Worm (Caenorhabditis elegans) whole organism, midembryonic: ENCODE data around the gene srbc-5.

Experiments used
- T22C8.4 ChIP-seq: fragments of 200-800 bp; sonication (Bioruptor generic); IDR thresholded peaks from 2 replicates; pipeline ENCODE4 v1.3.6; 2022; ENCODE audit warnings: missing genetic modification characterization, missing compliant biosample characterization
- cog-1 ChIP-seq: sonication (generic microtip); optimal IDR thresholded peaks from 2 replicates; lab custom pipeline; 2016; ENCODE audit warnings: missing genetic modification characterization, missing compliant biosample characterization
- flt-1 ChIP-seq: fragments of 200-800 bp; sonication (Bioruptor generic); IDR thresholded peaks from 2 replicates; pipeline ENCODE4 v1.3.6; 2022; ENCODE audit warnings: missing genetic modification characterization, missing compliant biosample characterization
- klf-2 ChIP-seq: fragments of 200-800 bp; sonication (Bioruptor generic); conservative IDR thresholded peaks from 2 replicates; pipeline ENCODE4 v1.3.6; 2022; ENCODE audit warnings: missing genetic modification reagents, missing genetic modification characterization, missing compliant biosample characterization
- med-1 ChIP-seq: sonication (generic microtip); optimal IDR thresholded peaks from 2 replicates; lab custom pipeline; 2017; ENCODE audit warnings: missing genetic modification characterization, mild to moderate bottlenecking, missing compliant biosample characterization, antibody characterized with exemption, missing genetic modification reagents; ENCODE audit not compliant: insufficient read depth
- ref-1 ChIP-seq: fragments of 200-800 bp; sonication (Bioruptor generic); conservative IDR thresholded peaks from 2 replicates; pipeline ENCODE4 v1.3.6; 2022; ENCODE audit warnings: missing genetic modification reagents, missing genetic modification characterization, missing compliant biosample characterization
- tab-1 ChIP-seq: fragments of 200-800 bp; sonication (Bioruptor generic); IDR thresholded peaks from 2 replicates; pipeline ENCODE4 v1.3.6; 2022; ENCODE audit warnings: missing genetic modification characterization, missing compliant biosample characterization
- ztf-23 ChIP-seq: fragments of 200-800 bp; sonication (Bioruptor generic); IDR thresholded peaks from 2 replicates; pipeline ENCODE4 v1.3.6; 2022; ENCODE audit warnings: missing genetic modification reagents, missing genetic modification characterization, missing compliant biosample characterization
- ztf-29 ChIP-seq: fragments of 200-800 bp; sonication (Bioruptor generic); IDR thresholded peaks from 2 replicates; pipeline ENCODE4 v1.3.6; 2022; ENCODE audit warnings: missing genetic modification reagents, missing genetic modification characterization, missing compliant biosample characterization

Gene srbc-5

DNA sequence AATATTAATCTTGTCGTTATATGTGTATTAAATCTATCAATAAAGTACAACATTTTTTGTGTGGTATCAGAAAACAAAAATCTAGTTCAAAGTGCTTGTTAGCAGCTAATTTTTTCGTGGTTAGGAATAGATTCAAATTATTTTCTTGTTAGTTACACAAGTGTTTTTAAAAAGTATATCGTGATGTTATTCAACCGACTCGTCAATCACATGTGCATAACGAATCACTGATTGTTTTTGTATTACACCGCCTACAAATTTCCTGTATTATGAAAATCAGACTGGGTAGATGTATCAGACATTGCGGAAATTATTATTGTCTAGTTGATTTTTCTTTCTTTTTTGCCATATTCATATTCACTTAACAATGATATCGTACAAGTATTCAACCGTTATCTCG, 22.8 kb downstream of the srbc-5 start, which contains the start of gene str-64:
str-64 (plus strand) TSS at position 301 of the 400 bp plus-strand sequence.
- TF ChIP-seq klf-2 (GFP tag; lab: Robert Waterston, UW): no peak
- no peak for TF ChIP-seq ztf-29 (GFP tag; lab: Robert Waterston, UW)
- no peak for TF ChIP-seq T22C8.4
- TF ChIP-seq ref-1 (GFP tag; lab: Robert Waterston, UW): no peak
- no peak for TF ChIP-seq cog-1 (tag; lab: Kevin White, UChicago)
- no peak for TF ChIP-seq med-1
- TF ChIP-seq ztf-23 (GFP tag; lab: Robert Waterston, UW): no peak
- TF ChIP-seq flt-1 (GFP tag; lab: Robert Waterston, UW): no peak
- no peak for TF ChIP-seq tab-1 (GFP tag; lab: Robert Waterston, UW)

DNA sequence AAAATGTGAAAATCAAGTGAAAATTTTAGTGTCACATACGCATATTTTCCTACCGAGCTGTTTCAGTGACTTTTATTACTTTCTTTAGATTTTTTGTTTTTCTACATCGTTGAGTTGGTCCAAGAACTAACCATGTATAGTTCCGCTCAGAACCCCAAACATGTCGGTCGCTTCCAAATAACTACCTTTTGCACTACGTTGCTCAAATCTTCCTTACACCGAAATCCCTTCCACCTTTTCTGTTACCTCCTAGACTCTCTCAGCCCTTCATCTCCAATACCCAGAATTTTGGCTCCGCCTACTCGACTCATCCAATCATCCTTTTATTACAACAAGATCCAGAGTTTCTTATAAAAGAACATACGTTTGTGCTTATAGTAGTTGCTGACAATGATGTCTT, 24.5 kb downstream of the srbc-5 start, which contains the start of gene F35F10.5:
F35F10.5 (plus strand) TSS at position 301 of the 400 bp plus-strand sequence.
- TF ChIP-seq ztf-23 (GFP tag; lab: Robert Waterston, UW): 0 out of 2 replicates have a peak, but pooled peaks have one; percentile 25
- no peak for TF ChIP-seq cog-1 (tag; lab: Kevin White, UChicago)

DNA sequence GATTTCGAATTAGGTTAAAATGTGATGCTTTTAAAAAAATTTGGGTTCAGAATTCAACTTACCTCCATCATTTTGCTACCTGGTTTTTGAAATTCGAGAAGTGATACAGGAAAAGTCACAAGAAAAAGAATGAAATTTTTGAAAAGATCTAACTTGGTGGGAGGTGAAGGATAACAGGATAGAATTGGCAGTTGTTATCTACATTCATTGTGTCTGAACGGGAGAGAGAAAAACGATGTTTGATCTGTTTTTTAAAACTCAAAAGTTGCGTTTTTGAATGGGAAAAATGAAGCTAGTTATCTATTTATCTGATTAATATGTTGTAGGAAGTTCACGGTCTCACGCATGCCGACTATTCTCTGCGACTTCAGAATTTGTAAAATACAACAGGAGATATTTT, 27.2 kb downstream of the srbc-5 start, which contains the start of gene F35F10.7:
F35F10.7 (minus strand) TSS at position 101 of the 400 bp plus-strand sequence.
- no peak for TF ChIP-seq tab-1 (GFP tag; lab: Robert Waterston, UW)
- no peak for TF ChIP-seq ref-1 (GFP tag; lab: Robert Waterston, UW)
- TF ChIP-seq flt-1 (GFP tag; lab: Robert Waterston, UW): no peak
- no peak for TF ChIP-seq T22C8.4
- no peak for TF ChIP-seq klf-2 (GFP tag; lab: Robert Waterston, UW)
- no peak for TF ChIP-seq ztf-29 (GFP tag; lab: Robert Waterston, UW)
- no peak for TF ChIP-seq cog-1 (tag; lab: Kevin White, UChicago)
- no peak for TF ChIP-seq med-1

DNA sequence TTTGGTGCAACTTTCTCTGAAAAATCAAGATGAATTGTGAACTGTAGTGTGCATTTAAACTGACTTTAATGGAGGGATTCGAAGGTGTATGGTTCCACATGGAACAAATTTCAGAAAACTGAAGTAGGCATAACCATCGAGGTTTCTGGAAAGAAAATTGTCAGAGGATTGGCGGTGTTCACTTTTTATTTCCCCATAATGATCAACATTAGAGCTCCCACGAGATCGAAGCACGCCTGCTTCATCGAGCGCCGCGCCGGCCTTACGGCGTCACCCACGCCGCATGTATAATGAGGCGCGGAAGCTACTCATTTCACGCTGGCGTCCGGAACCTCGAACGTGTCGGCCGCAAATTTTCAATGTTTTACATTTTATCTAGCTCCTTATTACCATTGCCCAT, 28.0 kb downstream of the srbc-5 start:
- TF ChIP-seq ref-1 (GFP tag; lab: Robert Waterston, UW) (no peak), cog-1 (tag; lab: Kevin White, UChicago) (no peak), ztf-29 (GFP tag; lab: Robert Waterston, UW) (no peak), klf-2 (GFP tag; lab: Robert Waterston, UW) (no peak), flt-1 (GFP tag; lab: Robert Waterston, UW) (no peak), ztf-23 (GFP tag; lab: Robert Waterston, UW) (no peak), med-1 (no peak), T22C8.4 (no peak), tab-1 (GFP tag; lab: Robert Waterston, UW) (no peak)

DNA sequence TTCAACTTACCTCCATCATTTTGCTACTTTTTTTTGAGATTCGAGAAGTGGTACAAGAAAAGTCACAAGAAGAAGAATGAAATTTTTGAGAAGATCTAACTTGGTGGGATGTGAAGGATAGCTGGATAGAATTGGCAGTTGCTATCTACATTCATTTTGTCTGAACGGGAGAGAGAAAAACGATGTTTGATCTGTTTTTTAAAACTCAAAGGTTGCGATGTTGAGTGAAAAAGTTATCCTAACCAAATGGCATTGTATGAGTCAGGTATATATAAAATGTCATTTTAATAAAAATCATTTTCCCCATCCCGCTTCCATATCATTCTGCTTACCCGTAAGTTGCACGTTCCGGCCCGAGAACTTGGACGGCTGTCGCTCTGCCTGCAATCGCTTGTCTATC, 29.1 kb downstream of the srbc-5 start, which contains the start of gene F35F10.6:
F35F10.6 (minus strand) TSS at position 101 of the 400 bp plus-strand sequence.
- TF ChIP-seq T22C8.4: no peak
- TF ChIP-seq klf-2 (GFP tag; lab: Robert Waterston, UW): no peak
- no peak for TF ChIP-seq ref-1 (GFP tag; lab: Robert Waterston, UW)
- TF ChIP-seq ztf-29 (GFP tag; lab: Robert Waterston, UW): no peak
- no peak for TF ChIP-seq med-1
- TF ChIP-seq ztf-23 (GFP tag; lab: Robert Waterston, UW): no peak
- no peak for TF ChIP-seq tab-1 (GFP tag; lab: Robert Waterston, UW)
- no peak for TF ChIP-seq cog-1 (tag; lab: Kevin White, UChicago)
- TF ChIP-seq flt-1 (GFP tag; lab: Robert Waterston, UW): no peak

DNA sequence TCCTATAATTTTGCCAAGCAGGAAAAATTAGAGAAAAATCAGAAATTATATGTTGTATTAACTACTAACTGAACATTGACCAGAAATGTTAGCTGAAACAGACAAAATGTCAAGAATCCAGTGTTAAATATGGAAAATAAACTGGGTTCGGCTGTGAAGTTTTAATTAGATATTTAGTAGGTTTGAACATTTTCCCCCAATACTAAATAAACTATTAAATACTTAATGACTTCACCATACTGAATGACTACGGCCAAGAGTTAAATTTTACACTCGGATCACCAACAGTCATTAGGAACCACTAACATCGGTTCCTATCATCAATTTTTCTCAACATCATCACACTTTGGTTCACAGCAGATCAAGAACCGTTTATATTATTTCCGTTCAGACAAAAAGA, 35.2 kb downstream of the srbc-5 start:
- TF ChIP-seq T22C8.4: no peak
- no peak for TF ChIP-seq klf-2 (GFP tag; lab: Robert Waterston, UW)
- TF ChIP-seq ztf-29 (GFP tag; lab: Robert Waterston, UW): no peak
- no peak for TF ChIP-seq med-1

DNA sequence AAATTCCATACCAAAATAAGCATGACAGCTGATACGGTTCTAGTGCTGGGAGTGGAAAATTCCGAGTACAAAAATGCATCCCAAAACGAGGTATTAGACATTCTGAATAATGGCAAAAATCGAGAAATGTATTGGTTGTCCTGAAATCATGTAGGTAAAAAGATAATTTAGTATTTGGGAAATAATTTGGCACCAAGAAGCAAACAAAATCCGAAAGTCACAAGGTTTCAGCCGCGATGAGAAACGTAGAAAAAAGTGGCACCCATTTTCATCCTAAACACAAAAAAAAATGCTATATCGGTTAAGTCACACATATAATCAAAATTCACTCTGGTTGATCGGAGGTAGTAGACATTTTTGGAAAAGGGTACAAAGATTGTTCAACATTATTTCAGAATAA, 37.6 kb downstream of the srbc-5 start, which contains the start of gene srx-122:
srx-122 (minus strand) TSS at position 101 of the 400 bp plus-strand sequence.
- TF ChIP-seq T22C8.4 (no peak), cog-1 (tag; lab: Kevin White, UChicago) (no peak), ztf-23 (GFP tag; lab: Robert Waterston, UW) (no peak), ref-1 (GFP tag; lab: Robert Waterston, UW) (no peak), klf-2 (GFP tag; lab: Robert Waterston, UW) (no peak), med-1 (no peak), tab-1 (GFP tag; lab: Robert Waterston, UW) (no peak)

DNA sequence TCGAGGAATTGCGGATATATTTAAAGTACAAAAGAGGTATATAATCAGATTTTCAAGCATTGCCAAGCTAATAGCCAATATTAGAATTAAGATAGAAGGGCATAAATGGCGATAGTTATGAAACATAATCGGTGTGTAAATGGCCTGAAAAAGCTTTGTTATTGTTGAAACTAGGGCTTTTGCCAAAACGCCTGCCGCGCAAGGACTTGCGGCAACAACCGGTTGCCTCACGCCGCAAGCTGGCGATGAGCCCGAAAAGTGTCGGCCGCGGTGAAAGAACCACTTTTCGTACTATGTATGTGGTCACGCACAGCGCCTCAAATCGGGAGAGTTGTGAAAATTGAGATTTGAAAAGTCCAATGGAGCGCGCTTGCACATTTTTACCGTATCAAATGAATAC, 39.3 kb downstream of the srbc-5 start:
- TF ChIP-seq med-1 (no peak), T22C8.4 (no peak), flt-1 (GFP tag; lab: Robert Waterston, UW) (no peak), tab-1 (GFP tag; lab: Robert Waterston, UW) (no peak), cog-1 (tag; lab: Kevin White, UChicago) (no peak), ref-1 (GFP tag; lab: Robert Waterston, UW) (no peak), ztf-23 (GFP tag; lab: Robert Waterston, UW) (no peak), ztf-29 (GFP tag; lab: Robert Waterston, UW) (no peak), klf-2 (GFP tag; lab: Robert Waterston, UW) (no peak)

DNA sequence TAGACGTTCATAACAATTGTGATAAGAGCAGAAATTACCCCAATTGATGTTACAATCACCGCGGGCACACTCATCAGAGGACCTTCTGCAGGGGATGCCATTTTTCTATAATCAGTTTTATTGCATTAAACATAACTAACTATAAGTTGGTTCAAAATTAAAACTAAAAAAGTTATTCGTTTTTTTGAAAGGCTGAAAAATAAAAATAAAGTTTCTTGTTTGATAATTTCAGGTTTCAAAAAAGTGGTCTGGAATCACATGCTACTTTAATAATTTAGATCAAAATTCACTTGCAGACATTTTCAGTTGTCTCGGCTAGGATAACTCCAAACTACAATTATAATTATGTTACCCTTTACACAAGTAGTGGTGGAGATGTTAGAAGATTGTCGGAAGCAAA, 41.7 kb downstream of the srbc-5 start, which contains the start of gene srbc-1:
srbc-1 (minus strand) TSS at position 101 of the 400 bp plus-strand sequence.
- no peak for TF ChIP-seq med-1
- TF ChIP-seq ztf-29 (GFP tag; lab: Robert Waterston, UW): no peak
- TF ChIP-seq klf-2 (GFP tag; lab: Robert Waterston, UW): no peak
- TF ChIP-seq ztf-23 (GFP tag; lab: Robert Waterston, UW): no peak
- TF ChIP-seq flt-1 (GFP tag; lab: Robert Waterston, UW): no peak

DNA sequence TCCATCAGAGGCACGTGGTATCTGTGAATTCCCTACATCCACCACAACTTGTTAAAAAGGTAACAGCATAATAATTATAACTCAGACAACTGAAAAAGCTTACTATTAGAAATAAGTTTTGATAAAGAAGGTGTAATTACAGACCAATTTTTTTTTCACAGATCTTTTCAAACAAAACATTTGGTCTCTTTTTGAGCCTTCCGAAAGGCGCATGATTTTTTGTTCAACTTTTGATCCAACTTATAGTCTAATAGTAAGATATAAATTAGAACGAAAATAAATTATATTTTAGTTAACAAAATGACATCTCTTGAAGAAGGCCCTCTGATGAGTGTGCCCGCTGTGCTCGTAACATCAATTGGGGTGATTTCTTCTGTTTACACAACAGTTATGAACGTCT, 48.0 kb downstream of the srbc-5 start, which contains the start of gene srbc-3:
srbc-3 (plus strand) TSS at position 301 of the 400 bp plus-strand sequence.
- TF ChIP-seq ref-1 (GFP tag; lab: Robert Waterston, UW) (no peak), ztf-23 (GFP tag; lab: Robert Waterston, UW) (no peak), med-1 (no peak), tab-1 (GFP tag; lab: Robert Waterston, UW) (no peak), klf-2 (GFP tag; lab: Robert Waterston, UW) (no peak), cog-1 (tag; lab: Kevin White, UChicago) (no peak), flt-1 (GFP tag; lab: Robert Waterston, UW) (no peak), T22C8.4 (no peak), ztf-29 (GFP tag; lab: Robert Waterston, UW) (no peak)
